Fruit fly (Drosophila melanogaster) whole organism, embryonic: ENCODE results near the gene Ac13E.

Source experiments
- B-H2 ChIP-seq: fragments of 200-800 bp; sonication (Bioruptor generic); optimal IDR thresholded peaks from 2 replicates; lab custom pipeline; 2018; ENCODE audit warnings: missing biosample characterization, mild to moderate bottlenecking, missing genetic modification characterization
- Bgb ChIP-seq: fragments of 200-800 bp; sonication (Bioruptor generic); IDR thresholded peaks from 2 replicates; pipeline ENCODE4 v1.3.6; 2022; ENCODE audit warnings: missing biosample characterization, missing genetic modification characterization; ENCODE audit not compliant: partially characterized antibody
- CG10959 ChIP-seq: fragments of 200-800 bp; sonication (Bioruptor generic); IDR thresholded peaks from 2 replicates; pipeline ENCODE4 v1.3.6; 2022; ENCODE audit warnings: missing biosample characterization, missing genetic modification characterization
- CG11456 ChIP-seq: fragments of 200-800 bp; sonication (Bioruptor generic); IDR thresholded peaks from 3 replicates; pipeline ENCODE4 v1.3.6; 2022; ENCODE audit warnings: missing biosample characterization, missing genetic modification characterization
- CG12236 ChIP-seq: fragments of 200-800 bp; sonication (Bioruptor generic); optimal IDR thresholded peaks from 2 replicates; lab custom pipeline; 2016; ENCODE audit warnings: missing biosample characterization, missing genetic modification characterization
- CG1233 ChIP-seq: fragments of 200-800 bp; sonication (Bioruptor generic); optimal IDR thresholded peaks from 4 replicates; lab custom pipeline; 2018; ENCODE audit warnings: missing biosample characterization, mild to moderate bottlenecking, missing genetic modification characterization
- CG12659 ChIP-seq: fragments of 200-800 bp; sonication (Bioruptor generic); optimal IDR thresholded peaks from 3 replicates; lab custom pipeline; 2017; ENCODE audit warnings: mild to moderate bottlenecking, missing biosample characterization, missing genetic modification reagents, missing genetic modification characterization
- CG12942 ChIP-seq: fragments of 200-800 bp; sonication (Bioruptor generic); optimal IDR thresholded peaks from 3 replicates; lab custom pipeline; 2016; ENCODE audit warnings: missing biosample characterization, missing genetic modification characterization
- CG15601 ChIP-seq: fragments of 200-800 bp; sonication (Bioruptor generic); optimal IDR thresholded peaks from 3 replicates; lab custom pipeline; 2019; ENCODE audit warnings: missing biosample characterization, mild to moderate bottlenecking, missing genetic modification characterization, moderate library complexity
- CG16813 ChIP-seq: fragments of 200-800 bp; sonication (Bioruptor generic); IDR thresholded peaks from 3 replicates; pipeline ENCODE4 v1.3.6; 2022; ENCODE audit warnings: missing biosample characterization, missing genetic modification characterization; ENCODE audit not compliant: partially characterized antibody
- CG17361 ChIP-seq: fragments of 200-800 bp; sonication (Bioruptor generic); IDR thresholded peaks from 3 replicates; pipeline ENCODE4 v1.3.6; 2022; ENCODE audit warnings: missing biosample characterization, missing genetic modification characterization
- CG32767 ChIP-seq: fragments of 200-800 bp; sonication (Bioruptor generic); IDR thresholded peaks from 2 replicates; pipeline ENCODE4 v1.3.6; 2022; ENCODE audit warnings: missing biosample characterization, missing genetic modification characterization
- CG34376 ChIP-seq: fragments of 200-800 bp; sonication (Bioruptor generic); optimal IDR thresholded peaks from 2 replicates; lab custom pipeline; 2018; ENCODE audit warnings: missing biosample characterization, mild to moderate bottlenecking, missing genetic modification characterization
- CG5953 ChIP-seq: fragments of 200-800 bp; sonication (Bioruptor generic); IDR thresholded peaks from 2 replicates; pipeline ENCODE4 v1.3.6; 2022; ENCODE audit warnings: missing biosample characterization, missing genetic modification characterization
- CG7271 ChIP-seq: fragments of 200-800 bp; sonication (Bioruptor generic); optimal IDR thresholded peaks from 2 replicates; lab custom pipeline; 2018; ENCODE audit warnings: missing biosample characterization, mild to moderate bottlenecking, missing genetic modification characterization, moderate library complexity
- CG8290 ChIP-seq, 3 experiments: fragments of 200-800 bp; sonication (Bioruptor generic); optimal IDR thresholded peaks; 2 replicates each; lab custom pipeline; 2016 to 2019; ENCODE audit warnings: missing biosample characterization in 3 of 3, missing genetic modification characterization in 3 of 3, mild to moderate bottlenecking in 2 of 3, moderate library complexity in 1 of 3
- CG9437 ChIP-seq: fragments of 200-800 bp; sonication (Bioruptor generic); optimal IDR thresholded peaks from 2 replicates; lab custom pipeline; 2018; ENCODE audit warnings: missing biosample characterization, mild to moderate bottlenecking, missing genetic modification characterization
- Deaf1 ChIP-seq: fragments of 200-800 bp; optimal IDR thresholded peaks from 3 replicates; lab custom pipeline; 2019; ENCODE audit warnings: missing biosample characterization, mild to moderate bottlenecking, missing genetic modification characterization, moderate library complexity
- HLH4C ChIP-seq: fragments of 200-800 bp; sonication (Bioruptor generic); IDR thresholded peaks from 3 replicates; pipeline ENCODE4 v1.3.6; 2022; ENCODE audit warnings: missing biosample characterization, missing genetic modification characterization; ENCODE audit not compliant: partially characterized antibody
- MTF-1 ChIP-seq: fragments of 200-800 bp; sonication (Bioruptor generic); optimal IDR thresholded peaks from 2 replicates; lab custom pipeline; 2018; ENCODE audit warnings: missing biosample characterization, mild to moderate bottlenecking, missing genetic modification characterization, borderline replicate concordance
- Mrtf ChIP-seq: fragments of 200-800 bp; sonication (Bioruptor generic); IDR thresholded peaks from 3 replicates; pipeline ENCODE4 v1.3.6; 2022; ENCODE audit warnings: missing biosample characterization, missing genetic modification characterization
- NC2β ChIP-seq: fragments of 200-800 bp; sonication (Bioruptor generic); optimal IDR thresholded peaks from 2 replicates; lab custom pipeline; 2016; ENCODE audit warnings: missing biosample characterization, missing genetic modification characterization
- Nf-YA ChIP-seq: fragments of 200-800 bp; sonication (Bioruptor generic); IDR thresholded peaks from 2 replicates; pipeline ENCODE4 v1.3.6; 2022; ENCODE audit warnings: missing biosample characterization, missing genetic modification characterization
- Opbp ChIP-seq: fragments of 200-800 bp; sonication (Bioruptor generic); IDR thresholded peaks from 3 replicates; pipeline ENCODE4 v1.3.6; 2022; ENCODE audit warnings: missing biosample characterization, missing genetic modification characterization; ENCODE audit not compliant: partially characterized antibody
- Side ChIP-seq: fragments of 200-800 bp; sonication (Bioruptor generic); optimal IDR thresholded peaks from 2 replicates; lab custom pipeline; 2016; ENCODE audit warnings: missing biosample characterization, missing genetic modification characterization
- Six4 ChIP-seq: fragments of 200-800 bp; sonication (Bioruptor generic); optimal IDR thresholded peaks from 2 replicates; lab custom pipeline; 2016; ENCODE audit warnings: missing biosample characterization, missing genetic modification characterization
- Sox100B ChIP-seq: fragments of 200-800 bp; sonication (Bioruptor generic); optimal IDR thresholded peaks from 3 replicates; lab custom pipeline; 2018; ENCODE audit warnings: missing biosample characterization, mild to moderate bottlenecking, missing genetic modification characterization
- aop ChIP-seq: fragments of 200-800 bp; sonication (Bioruptor generic); IDR thresholded peaks from 2 replicates; pipeline ENCODE4 v1.3.6; 2022; ENCODE audit warnings: missing biosample characterization, missing genetic modification characterization
- crp ChIP-seq, 2 experiments: fragments of 200-800 bp; sonication (Bioruptor generic); optimal IDR thresholded peaks; 2 replicates in 1 of 2; 3 replicates in 1 of 2; lab custom pipeline; 2017; ENCODE audit warnings: missing biosample characterization in 2 of 2, missing genetic modification characterization in 2 of 2, mild to moderate bottlenecking in 1 of 2, moderate library complexity in 1 of 2
- dm ChIP-seq: fragments of 200-800 bp; sonication (Bioruptor generic); optimal IDR thresholded peaks from 3 replicates; lab custom pipeline; 2016; ENCODE audit warnings: missing biosample characterization, missing genetic modification characterization
- dysf ChIP-seq: fragments of 200-800 bp; sonication (Bioruptor generic); IDR thresholded peaks from 3 replicates; pipeline ENCODE4 v1.3.6; 2022; ENCODE audit warnings: missing biosample characterization, missing genetic modification characterization
- ewg ChIP-seq: fragments of 200-800 bp; sonication (Bioruptor generic); optimal IDR thresholded peaks from 3 replicates; lab custom pipeline; 2017; ENCODE audit warnings: mild to moderate bottlenecking, missing biosample characterization, missing genetic modification reagents, missing genetic modification characterization
- ftz-f1 ChIP-seq: fragments of 200-800 bp; sonication (Bioruptor generic); optimal IDR thresholded peaks from 2 replicates; lab custom pipeline; 2016; ENCODE audit warnings: missing biosample characterization, missing genetic modification characterization
- h ChIP-seq: fragments of >200 bp; optimal IDR thresholded peaks from 2 replicates; lab custom pipeline; 2017
- hbn ChIP-seq: fragments of 200-800 bp; sonication (Bioruptor generic); IDR thresholded peaks from 2 replicates; pipeline ENCODE4 v1.3.6; 2022; ENCODE audit warnings: missing biosample characterization, missing genetic modification characterization; ENCODE audit not compliant: partially characterized antibody
- inv ChIP-seq: fragments of 200-800 bp; sonication (Bioruptor generic); IDR thresholded peaks from 2 replicates; pipeline ENCODE4 v1.3.6; 2022; ENCODE audit warnings: missing biosample characterization, missing genetic modification characterization; ENCODE audit not compliant: partially characterized antibody
- kay ChIP-seq: fragments of 200-800 bp; sonication (Bioruptor generic); optimal IDR thresholded peaks from 2 replicates; lab custom pipeline; 2016; ENCODE audit warnings: missing biosample characterization, missing genetic modification characterization
- lov ChIP-seq, 2 experiments: fragments of 200-800 bp in 1 of 2; fragments of >200 bp in 1 of 2; sonication (Bioruptor generic) in 1 of 2; IDR thresholded peaks in 1 of 2; optimal IDR thresholded peaks in 1 of 2; 2 replicates in 1 of 2; 3 replicates in 1 of 2; pipeline versions ENCODE4 v1.3.6 to Lab custom; 2017 to 2022; ENCODE audit warnings: missing biosample characterization in 1 of 2, missing genetic modification characterization in 1 of 2
- luna ChIP-seq: fragments of 200-800 bp; sonication (Bioruptor generic); optimal IDR thresholded peaks from 2 replicates; lab custom pipeline; 2016; ENCODE audit warnings: missing biosample characterization, missing genetic modification characterization
- mirr ChIP-seq: fragments of 200-800 bp; sonication (Bioruptor generic); optimal IDR thresholded peaks from 3 replicates; lab custom pipeline; 2018; ENCODE audit warnings: missing biosample characterization, mild to moderate bottlenecking, missing genetic modification characterization
- phol ChIP-seq: fragments of 200-800 bp; sonication (Bioruptor generic); optimal IDR thresholded peaks from 3 replicates; lab custom pipeline; 2018; ENCODE audit warnings: missing biosample characterization, mild to moderate bottlenecking, missing genetic modification characterization, moderate library complexity
- pros ChIP-seq: fragments of 200-800 bp; sonication (Bioruptor generic); optimal IDR thresholded peaks from 3 replicates; lab custom pipeline; 2019; ENCODE audit warnings: missing biosample characterization, mild to moderate bottlenecking, missing genetic modification characterization, moderate library complexity
- pzg ChIP-seq: fragments of 200-800 bp; sonication (Bioruptor generic); optimal IDR thresholded peaks from 3 replicates; lab custom pipeline; 2018; ENCODE audit warnings: missing biosample characterization, mild to moderate bottlenecking, missing genetic modification characterization, moderate library complexity
- sens ChIP-seq: fragments of 200-800 bp; sonication (Bioruptor generic); peaks from one replicate; lab custom pipeline; 2016; ENCODE audit warnings: missing biosample characterization, missing genetic modification characterization
- sim ChIP-seq: fragments of 200-800 bp; sonication (Bioruptor generic); IDR thresholded peaks from 2 replicates; pipeline ENCODE4 v1.3.6; 2022; ENCODE audit warnings: missing biosample characterization, missing genetic modification characterization
- so ChIP-seq: fragments of 200-800 bp; sonication (Bioruptor generic); IDR thresholded peaks from 3 replicates; pipeline ENCODE4 v1.3.6; 2022; ENCODE audit warnings: missing biosample characterization, missing genetic modification characterization
- tgo ChIP-seq: fragments of 200-800 bp; sonication (Bioruptor generic); IDR thresholded peaks from 3 replicates; pipeline ENCODE4 v1.3.6; 2022; ENCODE audit warnings: missing biosample characterization, missing genetic modification characterization
- tna ChIP-seq: fragments of 200-800 bp; sonication (Bioruptor generic); IDR thresholded peaks from 2 replicates; pipeline ENCODE4 v1.3.6; 2022; ENCODE audit warnings: missing biosample characterization, missing genetic modification characterization; ENCODE audit not compliant: partially characterized antibody
- usp ChIP-seq: fragments of >200 bp; optimal IDR thresholded peaks from 2 replicates; lab custom pipeline; 2017; ENCODE audit warnings: missing biosample characterization, missing genetic modification characterization
- vnd ChIP-seq: fragments of 200-800 bp; sonication (Bioruptor generic); IDR thresholded peaks from 3 replicates; pipeline ENCODE4 v1.3.6; 2022; ENCODE audit warnings: missing biosample characterization, missing genetic modification characterization; ENCODE audit not compliant: partially characterized antibody

Gene Ac13E

DNA sequence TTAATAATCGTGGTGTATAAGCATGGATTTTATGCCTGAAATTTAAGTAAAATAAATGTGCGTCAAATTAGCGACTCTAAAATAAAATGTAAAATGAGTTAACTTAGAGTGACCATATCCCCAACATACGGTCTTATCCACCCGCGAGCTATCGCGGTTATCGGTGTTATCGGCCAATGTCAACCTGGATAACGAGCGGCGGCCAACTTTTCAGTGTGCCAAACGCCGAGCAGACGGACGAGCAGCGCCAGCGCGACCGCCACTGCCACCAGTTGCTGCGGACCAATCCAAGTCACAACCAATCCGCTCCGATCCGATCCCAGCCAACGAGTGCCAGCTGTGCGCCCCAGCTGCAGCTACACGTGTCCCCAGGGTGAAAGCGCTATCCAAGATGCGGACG lies 24.0 kb upstream of the Ac13E start, which contains the start of the genes cerv and CG7872 (continued):
- TF ChIP-seq Sox100B (GFP tag; lab: Kevin White, UChicago) (no peak), CG17361 (GFP tag; lab: Robert Waterston, UW) (0 out of 3 replicates have a peak, but pooled peaks have one; percentile 17), crp (GFP tag; optimal IDR thresholded peaks at IDR 0.05; lab: Kevin White, UChicago) (peak in 1 of 2 experiments; percentile 45), CG11456 (GFP tag; lab: Robert Waterston, UW) (0 out of 3 replicates have a peak, but pooled peaks have one; percentile 51), CG8290 (GFP tag; optimal IDR thresholded peaks at IDR 0.05; lab: Kevin White, UChicago) (no peak), CG8290 (tag; optimal IDR thresholded peaks at IDR 0.05; lab: Kevin White, UChicago) (peak in 1 of 2 experiments; percentile 45), Side (GFP tag; lab: Kevin White, UChicago) (peak; percentile 2), CG34376 (peak; percentile 2), MTF-1 (no peak), Nf-YA (GFP tag; lab: Robert Waterston, UW) (no peak), vnd (GFP tag; lab: Robert Waterston, UW) (peak; percentile 50; the same call in 1 of the 3 replicates), Bgb (GFP tag; lab: Robert Waterston, UW) (peak; percentile 72), HLH4C (peak; percentile 80), ftz-f1 (GFP tag; lab: Kevin White, UChicago) (no peak), CG12659 (peak; percentile 45), CG12942 (no peak), pzg (GFP tag; lab: Kevin White, UChicago) (peak; percentile 70), Opbp (GFP tag; lab: Robert Waterston, UW) (peak; percentile 79), CG5953 (GFP tag; lab: Robert Waterston, UW) (no peak), inv (GFP tag; lab: Robert Waterston, UW) (peak; percentile 50), sens (GFP tag; lab: Kevin White, UChicago) (peak; percentile 45), Mrtf (GFP tag; lab: Robert Waterston, UW) (no peak), lov (optimal IDR thresholded peaks at IDR 0.05; lab: Kevin White, UChicago) (no peak), lov (GFP tag; IDR thresholded peaks at IDR 0.05; lab: Robert Waterston, UW) (no peak), luna (GFP tag; lab: Kevin White, UChicago) (no peak), sim (no peak), CG16813 (GFP tag; lab: Robert Waterston, UW) (peak; percentile 73), dm (GFP tag; lab: Kevin White, UChicago) (peak; percentile 30), Deaf1 (tag; lab: Kevin White, UChicago) (peak; percentile 13), pros (GFP tag; lab: Kevin White, UChicago) (no peak), tgo (GFP tag; lab: Robert Waterston, UW) (no peak), B-H2 (no peak), tna (GFP tag; lab: Robert Waterston, UW) (peak; percentile 70; the same call in 1 of the 2 replicates), Six4 (GFP tag; lab: Kevin White, UChicago) (no peak), CG12236 (GFP tag; lab: Kevin White, UChicago) (no peak), phol (tag; lab: Kevin White, UChicago) (peak; percentile 36), usp (GFP tag; lab: Kevin White, UChicago) (no peak), dysf (GFP tag; lab: Robert Waterston, UW) (no peak), h (lab: Kevin White, UChicago) (no peak), CG7271 (tag; lab: Kevin White, UChicago) (no peak), kay (GFP tag; lab: Kevin White, UChicago) (no peak), so (GFP tag; lab: Robert Waterston, UW) (no peak), NC2β (GFP tag; lab: Kevin White, UChicago) (peak; percentile 12), hbn (GFP tag; lab: Robert Waterston, UW) (peak; percentile 68), ewg (peak; percentile 38), CG1233 (no peak), aop (no peak), mirr (no peak), CG10959 (no peak), CG15601 (peak; percentile 9), CG32767 (GFP tag; lab: Robert Waterston, UW) (no peak), CG9437 (GFP tag; lab: Kevin White, UChicago) (no peak)
